Fruit fly (Drosophila melanogaster): ENCODE results near the gene CG13070.

CG13070 gene

DNA sequence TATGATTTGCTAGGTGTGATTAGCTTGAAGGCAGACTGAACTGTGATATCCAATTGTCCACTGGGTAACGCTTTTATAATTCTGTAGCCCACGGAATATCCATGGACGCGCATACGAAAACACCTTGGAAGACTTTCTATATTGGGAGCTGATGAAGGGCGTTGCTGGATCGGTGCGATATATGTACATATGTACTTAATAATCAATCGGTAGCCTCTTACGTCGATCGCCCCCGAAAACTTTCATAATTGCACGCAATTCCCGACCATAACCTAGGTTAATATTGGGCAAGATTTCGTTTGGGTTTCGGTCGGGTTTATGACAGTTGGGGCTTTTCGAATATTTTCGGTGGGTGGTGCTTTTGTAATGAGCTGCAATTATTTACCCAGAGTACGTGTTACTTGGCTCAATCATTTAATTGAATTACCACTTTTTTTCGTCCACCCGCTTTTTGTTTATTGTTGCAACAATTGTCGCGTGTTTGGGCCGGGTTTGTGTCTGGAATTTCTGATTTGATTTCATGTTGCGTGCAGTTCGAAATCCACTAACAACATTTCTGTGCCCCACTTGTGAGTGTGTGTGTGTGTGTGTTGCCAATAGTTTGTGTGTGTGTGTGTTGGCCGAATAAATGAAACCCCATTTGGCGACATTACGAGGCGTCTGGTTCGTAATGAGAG lies 18.9 kb downstream of the CG13070 start, which contains the start of gene CG13049:
CG13049 (minus strand) TSS at position 51 of the 677 bp plus-strand sequence.
- TF ChIP-seq Met (GFP tag; optimal IDR thresholded peaks at IDR 0.05) (no peak), ss (GFP tag; optimal IDR thresholded peaks at IDR 0.05) (peak in 1 of 2 experiments; percentile 62)

DNA sequence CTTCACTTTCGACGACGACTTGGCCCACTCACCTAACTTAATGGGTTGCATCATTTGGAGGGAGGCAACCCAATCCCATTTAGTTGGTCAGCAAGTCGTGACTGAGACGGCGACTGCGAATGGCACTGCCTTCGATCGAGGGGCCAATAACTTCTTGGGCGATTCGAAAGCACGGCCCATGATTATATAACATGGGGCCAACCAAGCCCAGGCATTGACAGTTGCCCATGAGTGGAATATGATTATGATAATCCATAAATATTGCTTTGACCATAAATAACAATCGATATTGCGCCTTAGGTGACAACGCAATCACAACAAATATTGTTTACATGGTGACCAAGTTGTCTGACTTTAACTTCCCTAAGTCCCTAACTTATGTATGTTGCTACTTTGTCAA lies 20.7 kb downstream of the CG13070 start, which contains the start of gene CG13048:
CG13048 (minus strand) TSS at position 101 of the 400 bp plus-strand sequence.
- no peak for TF ChIP-seq CG3919 (GFP tag; optimal IDR thresholded peaks at IDR 0.05)

DNA sequence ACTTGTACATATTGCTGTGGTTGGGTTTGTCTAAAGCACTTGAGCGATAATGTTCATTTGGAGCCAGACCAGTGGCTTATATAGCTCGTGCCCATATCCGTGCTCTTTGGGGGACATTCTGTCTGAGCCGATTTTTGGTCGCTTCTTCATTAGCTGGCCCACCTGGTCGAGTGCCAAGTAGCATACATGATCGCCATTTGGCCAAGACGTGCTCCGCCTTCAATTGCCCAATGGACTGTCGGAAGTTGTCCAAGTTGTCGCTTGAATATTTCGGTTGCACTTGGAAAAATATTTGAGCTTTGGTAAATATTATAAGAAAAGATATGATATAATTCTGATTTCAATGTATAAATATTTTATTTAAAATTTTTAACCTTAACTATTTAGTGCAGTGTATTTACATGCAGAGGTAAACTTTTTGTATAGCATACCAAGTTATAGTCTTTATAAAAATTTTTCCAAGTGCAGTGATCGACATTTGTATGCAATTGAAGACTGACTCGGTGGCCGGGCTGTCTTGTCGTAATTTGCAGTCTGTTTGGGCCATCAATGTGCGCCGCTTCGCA lies 22.3 kb downstream of the CG13070 start, which contains the start of gene CG13047:
CG13047 (minus strand) TSS at position 51 of the 566 bp plus-strand sequence.
- TF ChIP-seq Lpt (GFP tag; optimal IDR thresholded peaks at IDR 0.05) (no peak), CG3919 (GFP tag; optimal IDR thresholded peaks at IDR 0.05) (no peak), CG34406 (GFP tag; optimal IDR thresholded peaks at IDR 0.05) (no peak), CG15336 (GFP tag; IDR thresholded peaks at IDR 0.05) (0 out of 2 replicates have a peak, but pooled peaks have one; percentile 26), Hr39 (GFP tag; optimal IDR thresholded peaks at IDR 0.05) (no peak), Hr38 (GFP tag; optimal IDR thresholded peaks at IDR 0.05) (no peak), acj6 (GFP tag; optimal IDR thresholded peaks at IDR 0.05) (peak; percentile 13), CG6808 (GFP tag; optimal IDR thresholded peaks at IDR 0.05) (peak; percentile 13), CG16779 (tag; optimal IDR thresholded peaks at IDR 0.05) (no peak), CG3032 (tag; optimal IDR thresholded peaks at IDR 0.05) (peak; percentile 56), Ets96B (tag; optimal IDR thresholded peaks at IDR 0.05) (peak; percentile 37), CG10631 (GFP tag; optimal IDR thresholded peaks at IDR 0.05) (peak; percentile 10), Smox (GFP tag; optimal IDR thresholded peaks at IDR 0.05) (no peak), Eip78C (GFP tag) (peak; percentile 49), Ets21C (GFP tag; optimal IDR thresholded peaks at IDR 0.05) (no peak), CG10669 (GFP tag; optimal IDR thresholded peaks at IDR 0.05) (peak; percentile 26), vri (GFP tag; optimal IDR thresholded peaks at IDR 0.05) (no peak), CG32006 (GFP tag; optimal IDR thresholded peaks at IDR 0.05) (peak; percentile 2)

DNA sequence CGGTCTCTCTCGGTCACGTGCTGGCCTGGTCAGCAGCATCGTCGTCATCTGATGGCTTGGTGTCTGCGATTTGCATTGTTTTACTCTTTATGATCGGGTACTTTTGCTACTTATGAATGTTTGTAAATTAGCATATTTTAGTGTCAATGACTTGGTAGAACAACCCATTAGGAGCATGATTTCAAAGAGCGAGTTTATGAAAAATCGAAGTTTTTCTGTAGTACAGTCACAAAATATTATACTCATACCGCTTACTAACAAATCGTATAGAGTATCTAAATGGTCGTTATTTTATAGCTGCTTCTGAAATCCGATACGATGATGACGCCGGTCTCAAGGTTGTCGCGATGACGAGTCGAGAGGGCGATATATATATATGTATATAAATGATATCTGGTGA lies 23.1 kb downstream of the CG13070 start:
- TF ChIP-seq CG32006 (GFP tag; optimal IDR thresholded peaks at IDR 0.05) (peak; percentile 9), CG3032 (tag; optimal IDR thresholded peaks at IDR 0.05) (peak; percentile 85), CG3919 (GFP tag; optimal IDR thresholded peaks at IDR 0.05) (peak; percentile 55), svp (GFP tag) (peak; percentile 39), lz (GFP tag; optimal IDR thresholded peaks at IDR 0.05) (peak; percentile 24), CG6163 (GFP tag; IDR thresholded peaks at IDR 0.05) (peak; percentile 44; the same call in 1 of the 3 replicates), Blimp-1 (GFP tag; optimal IDR thresholded peaks at IDR 0.05) (no peak), Lpt (GFP tag; optimal IDR thresholded peaks at IDR 0.05) (no peak), Gug (GFP tag; IDR thresholded peaks at IDR 0.05) (no peak), CG6808 (GFP tag; optimal IDR thresholded peaks at IDR 0.05) (peak; percentile 77), cyc (GFP tag; optimal IDR thresholded peaks at IDR 0.05) (peak; percentile 3), acj6 (GFP tag; optimal IDR thresholded peaks at IDR 0.05) (peak; percentile 64), spab (GFP tag; optimal IDR thresholded peaks at IDR 0.05) (peak; percentile 78), topi (GFP tag; optimal IDR thresholded peaks at IDR 0.05) (peak; percentile 35), dsx (GFP tag; optimal IDR thresholded peaks at IDR 0.05; ENCODE audit: poor library complexity, severe bottlenecking) (peak; percentile 77), Sox15 (GFP tag; optimal IDR thresholded peaks at IDR 0.05) (peak; percentile 39), Eip75B (GFP tag; optimal IDR thresholded peaks at IDR 0.05) (peak; percentile 71), Hr39 (GFP tag; optimal IDR thresholded peaks at IDR 0.05) (peak; percentile 29), CG15336 (GFP tag; IDR thresholded peaks at IDR 0.05) (no peak), achi (GFP tag; optimal IDR thresholded peaks at IDR 0.05) (peak; percentile 53), OdsH (GFP tag; optimal IDR thresholded peaks at IDR 0.05) (peak; percentile 46), CG8319 (GFP tag; optimal IDR thresholded peaks at IDR 0.05) (peak; percentile 38), ss (GFP tag; optimal IDR thresholded peaks at IDR 0.05) (peak; percentile 54 to 88), CG6792 (GFP tag; optimal IDR thresholded peaks at IDR 0.05) (peak; percentile 64), fkh (GFP tag; optimal IDR thresholded peaks at IDR 0.05) (no peak), Smox (GFP tag; optimal IDR thresholded peaks at IDR 0.05) (peak; percentile 10), net (GFP tag; optimal IDR thresholded peaks at IDR 0.05) (peak; percentile 50), CG9139 (GFP tag; optimal IDR thresholded peaks at IDR 0.05) (peak; percentile 47), Eip78C (GFP tag) (peak; percentile 93), salr (GFP tag; optimal IDR thresholded peaks at IDR 0.05) (peak in 1 of 2 experiments; percentile 56), Hr38 (GFP tag; optimal IDR thresholded peaks at IDR 0.05) (no peak), Sox14 (GFP tag; optimal IDR thresholded peaks at IDR 0.05) (peak; percentile 51), Sox102F (GFP tag; optimal IDR thresholded peaks at IDR 0.05) (peak; percentile 12), CG16779 (tag; optimal IDR thresholded peaks at IDR 0.05) (peak; percentile 30)

Measured in whole organism, prepupa.